Worm (Caenorhabditis elegans): ENCODE results near the gene K07C5.2.
"Not testable (repeated sequence)": the region's sequence is repeated elsewhere in the genome, so short reads cannot be mapped to it uniquely, and the experiment has no call there.

DNA sequence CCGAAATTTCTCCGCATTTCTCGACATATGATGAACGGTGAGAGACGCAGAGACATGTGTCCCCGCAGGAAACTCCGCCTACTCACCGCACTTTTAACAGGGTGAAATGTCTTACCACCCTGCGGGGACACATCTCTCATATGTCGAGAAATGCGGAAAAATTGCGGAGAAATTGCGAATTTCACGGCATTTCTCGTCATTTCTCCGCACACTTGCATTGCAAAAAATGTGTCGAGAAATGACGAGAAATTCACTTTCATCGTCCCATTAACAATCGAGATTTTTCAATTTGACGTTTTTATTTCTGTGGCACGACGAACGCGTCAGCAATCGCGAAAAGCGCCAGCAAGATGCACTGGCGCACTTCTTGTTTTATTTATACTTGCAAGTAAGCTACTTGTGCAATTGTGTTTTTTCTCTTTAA lies 2.6 kb downstream of the K07C5.2 start, which contains the start of gene K07C5.13:
- TF ChIP-seq npax-4 (tag; optimal IDR thresholded peaks at IDR 0.05); nhr-11 (tag; optimal IDR thresholded peaks at IDR 0.05); che-1 (tag; optimal IDR thresholded peaks at IDR 0.05); fkh-10 (GFP tag; optimal IDR thresholded peaks at IDR 0.05): not testable (repeated sequence)

All from whole organism, late embryonic.